Fruit fly (Drosophila melanogaster) whole organism, adult: ENCODE results near the gene Usp39.

Experiments used
- CG12768 ChIP-seq: fragments of 200-800 bp; sonication (Bioruptor generic); optimal IDR thresholded peaks from 2 replicates; lab custom pipeline; 2017; ENCODE audit warnings: missing biosample characterization, missing genetic modification characterization, mild to moderate bottlenecking, moderate library complexity, missing genetic modification reagents
- CG1620 ChIP-seq: fragments of 200-800 bp; sonication (Bioruptor generic); optimal IDR thresholded peaks from 2 replicates; lab custom pipeline; 2016; ENCODE audit warnings: missing biosample characterization, missing genetic modification characterization
- CG5204 ChIP-seq: fragments of 200-800 bp; sonication (Bioruptor generic); optimal IDR thresholded peaks from 2 replicates; lab custom pipeline; 2016; ENCODE audit warnings: missing biosample characterization, missing genetic modification characterization
- CG7045 ChIP-seq: fragments of 200-800 bp; sonication (Bioruptor generic); optimal IDR thresholded peaks from 2 replicates; lab custom pipeline; 2017; ENCODE audit warnings: missing biosample characterization, mild to moderate bottlenecking, missing genetic modification characterization
- CG7101 ChIP-seq: fragments of 200-800 bp; sonication (Bioruptor generic); optimal IDR thresholded peaks from 2 replicates; lab custom pipeline; 2018; ENCODE audit warnings: missing biosample characterization, mild to moderate bottlenecking, missing genetic modification characterization, moderate library complexity
- Clk ChIP-seq: fragments of 200-800 bp; sonication (Bioruptor generic); optimal IDR thresholded peaks from 2 replicates; lab custom pipeline; 2017; ENCODE audit warnings: missing biosample characterization, missing genetic modification characterization
- Hr96 ChIP-seq: fragments of 200-800 bp; sonication (Bioruptor generic); optimal IDR thresholded peaks from 2 replicates; lab custom pipeline; 2016; ENCODE audit warnings: missing biosample characterization, missing genetic modification characterization
- Mnt ChIP-seq: fragments of 200-800 bp; sonication (Bioruptor generic); optimal IDR thresholded peaks from 2 replicates; lab custom pipeline; 2016; ENCODE audit warnings: missing biosample characterization, mild to moderate bottlenecking, missing genetic modification characterization
- bab1 ChIP-seq: fragments of 200-800 bp; sonication (Bioruptor generic); optimal IDR thresholded peaks from 3 replicates; lab custom pipeline; 2019; ENCODE audit warnings: missing biosample characterization, mild to moderate bottlenecking, missing genetic modification characterization, moderate library complexity
- kay ChIP-seq: fragments of 200-800 bp; sonication (Bioruptor generic); peaks from one replicate; lab custom pipeline; 2016; ENCODE audit warnings: missing biosample characterization, missing genetic modification characterization, borderline replicate concordance
- ovo ChIP-seq: fragments of 200-800 bp; sonication (Bioruptor generic); optimal IDR thresholded peaks from 2 replicates; lab custom pipeline; 2016; ENCODE audit warnings: missing biosample characterization, missing genetic modification characterization
- tj ChIP-seq: fragments of 200-800 bp; sonication (Bioruptor generic); optimal IDR thresholded peaks from 3 replicates; lab custom pipeline; 2017; ENCODE audit warnings: missing biosample characterization, mild to moderate bottlenecking, missing genetic modification characterization, moderate library complexity
- toe ChIP-seq: fragments of 200-800 bp; sonication (Bioruptor generic); optimal IDR thresholded peaks from 2 replicates; lab custom pipeline; 2016; ENCODE audit warnings: missing biosample characterization, missing genetic modification characterization

DNA sequence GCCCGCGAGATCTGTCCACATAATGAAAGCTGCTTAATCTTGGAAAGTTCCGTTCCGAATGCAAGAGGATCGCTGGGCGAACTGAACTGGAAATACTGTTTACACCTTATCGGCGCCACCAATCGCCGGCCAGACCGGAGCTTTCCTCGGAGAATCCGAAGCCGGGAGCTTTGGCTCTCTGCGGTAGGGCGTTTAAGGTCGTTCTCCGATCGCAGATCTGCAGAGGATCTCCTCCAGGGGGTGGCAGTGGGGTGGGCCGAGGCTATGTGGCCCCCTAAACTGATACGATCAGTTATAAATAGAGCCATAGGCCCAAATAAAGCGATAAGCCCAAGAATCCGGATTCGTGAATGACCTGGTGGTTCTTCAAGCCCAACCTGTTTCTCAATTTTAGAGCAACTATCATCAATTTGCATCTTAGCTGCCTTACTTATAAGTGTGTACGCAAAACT lies 621 bp upstream of the Usp39 start, which contains the start of gene CG7322:
- TF ChIP-seq Clk (GFP tag; lab: Kevin White, UChicago) (no peak), toe (GFP tag; lab: Kevin White, UChicago) (no peak), tj (GFP tag; lab: Kevin White, UChicago) (no peak), Hr96 (GFP tag; lab: Kevin White, UChicago) (no peak), CG7101 (tag; lab: Kevin White, UChicago) (no peak), ovo (GFP tag; lab: Kevin White, UChicago) (no peak), CG5204 (GFP tag; lab: Kevin White, UChicago) (no peak), Mnt (GFP tag; lab: Kevin White, UChicago) (no peak), CG12768 (no peak), CG1620 (GFP tag; lab: Kevin White, UChicago) (no peak), CG7045 (GFP tag; lab: Kevin White, UChicago) (no peak), bab1 (GFP tag; lab: Kevin White, UChicago) (no peak), kay (no peak)
